Worm (Caenorhabditis elegans) whole organism, L1 larva: Measurements from ENCODE around the gene C26F1.3.

ENCODE experiments used
- C16A3.4 ChIP-seq: fragments of 150-350 bp; optimal IDR thresholded peaks from 2 replicates; lab custom pipeline; 2014; ENCODE audit warnings: missing biosample characterization, missing genetic modification characterization
- C34B4.2 ChIP-seq: sonication (generic microtip); optimal IDR thresholded peaks from 2 replicates; lab custom pipeline; 2017; ENCODE audit warnings: mild to moderate bottlenecking, missing genetic modification characterization, missing compliant biosample characterization
- F16B12.6 ChIP-seq: fragments of 150-350 bp; optimal IDR thresholded peaks from 2 replicates; lab custom pipeline; 2014; ENCODE audit warnings: missing biosample characterization, missing genetic modification characterization
- aly-2 ChIP-seq: fragments of 150-350 bp; optimal IDR thresholded peaks from 2 replicates; lab custom pipeline; 2014; ENCODE audit warnings: missing biosample characterization, missing genetic modification characterization
- dpl-1 ChIP-seq, 3 experiments: fragments of 150-350 bp in 2 of 3; sonication (generic microtip) in 1 of 3; optimal IDR thresholded peaks; 2 replicates each; lab custom pipeline; 2014 to 2017; ENCODE audit warnings: missing biosample characterization in 3 of 3, missing genetic modification characterization in 3 of 3, missing genetic modification reagents in 3 of 3
- dsc-1 ChIP-seq: sonication (generic microtip); optimal IDR thresholded peaks from 2 replicates; lab custom pipeline; 2016; ENCODE audit warnings: mild to moderate bottlenecking, missing genetic modification characterization, missing compliant biosample characterization
- efl-1 ChIP-seq, 4 experiments: fragments of 150-350 bp; optimal IDR thresholded peaks in 3 of 4; peaks in 1 of 4; 1 replicate in 1 of 4; 2 replicates in 3 of 4; lab custom pipeline; 2014; ENCODE audit warnings: missing biosample characterization in 2 of 4, missing genetic modification characterization in 2 of 4, missing genetic modification reagents in 2 of 4
- elt-2 ChIP-seq: sonication (generic microtip); optimal IDR thresholded peaks from 2 replicates; lab custom pipeline; 2016; ENCODE audit warnings: missing genetic modification characterization, mild to moderate bottlenecking, inconsistent platforms, missing compliant biosample characterization, missing genetic modification reagents
- ets-5 ChIP-seq: fragments of 200-800 bp; sonication (Bioruptor generic); IDR thresholded peaks from 2 replicates; pipeline ENCODE4 v1.3.6; 2022; ENCODE audit warnings: missing genetic modification characterization, missing compliant biosample characterization
- fkh-4 ChIP-seq: sonication (generic microtip); optimal IDR thresholded peaks from 2 replicates; lab custom pipeline; 2016; ENCODE audit warnings: missing compliant biosample characterization, missing genetic modification characterization, borderline replicate concordance
- fkh-8 ChIP-seq: sonication (generic microtip); optimal IDR thresholded peaks from 2 replicates; lab custom pipeline; 2016; ENCODE audit warnings: mild to moderate bottlenecking, missing genetic modification characterization, missing compliant biosample characterization
- hlh-17 ChIP-seq: fragments of 200-800 bp; sonication (Bioruptor generic); optimal IDR thresholded peaks from 2 replicates; lab custom pipeline; 2018; ENCODE audit warnings: missing genetic modification characterization, mild to moderate bottlenecking, missing compliant biosample characterization, moderate library complexity, borderline replicate concordance
- hlh-4 ChIP-seq: sonication (generic microtip); optimal IDR thresholded peaks from 2 replicates; lab custom pipeline; 2016; ENCODE audit warnings: mild to moderate bottlenecking, missing genetic modification characterization, missing compliant biosample characterization
- hpl-2 ChIP-seq: fragments of 150-350 bp; optimal IDR thresholded peaks from 2 replicates; lab custom pipeline; 2014; ENCODE audit warnings: missing biosample characterization, missing genetic modification reagents, missing genetic modification characterization
- irx-1 ChIP-seq: sonication (generic microtip); optimal IDR thresholded peaks from 2 replicates; lab custom pipeline; 2016; ENCODE audit warnings: missing genetic modification characterization, missing compliant biosample characterization
- jun-1 ChIP-seq: fragments of 150-350 bp; optimal IDR thresholded peaks from 2 replicates; lab custom pipeline; 2014; ENCODE audit warnings: missing biosample characterization, missing genetic modification reagents, missing genetic modification characterization
- lin-13 ChIP-seq: fragments of 150-350 bp; optimal IDR thresholded peaks from 2 replicates; lab custom pipeline; 2014; ENCODE audit warnings: missing biosample characterization, missing genetic modification reagents, missing genetic modification characterization
- nhr-19 ChIP-seq: fragments of 200-800 bp; sonication (Bioruptor generic); conservative IDR thresholded peaks from 2 replicates; pipeline ENCODE4 v1.3.6; 2022; ENCODE audit warnings: missing genetic modification characterization, missing compliant biosample characterization
- nhr-47 ChIP-seq: sonication (generic microtip); optimal IDR thresholded peaks from 2 replicates; lab custom pipeline; 2016; ENCODE audit warnings: mild to moderate bottlenecking, missing genetic modification characterization, moderate library complexity, missing compliant biosample characterization
- nhr-85 ChIP-seq: sonication (generic microtip); peaks from one replicate; lab custom pipeline; 2016; ENCODE audit warnings: missing genetic modification characterization, inconsistent platforms, missing compliant biosample characterization
- pax-3 ChIP-seq: fragments of 200-800 bp; sonication (Bioruptor generic); optimal IDR thresholded peaks from 2 replicates; lab custom pipeline; 2018; ENCODE audit warnings: mild to moderate bottlenecking, missing genetic modification characterization, moderate library complexity, missing compliant biosample characterization
- pqm-1 ChIP-seq: sonication (generic microtip); optimal IDR thresholded peaks from 3 replicates; lab custom pipeline; 2017; ENCODE audit warnings: missing biosample characterization, missing genetic modification characterization
- rnt-1 ChIP-seq: sonication (generic microtip); optimal IDR thresholded peaks from 2 replicates; lab custom pipeline; 2016; ENCODE audit warnings: mild to moderate bottlenecking, missing genetic modification characterization, moderate library complexity, missing compliant biosample characterization
- sup-37 ChIP-seq: fragments of 200-800 bp; sonication (Bioruptor generic); optimal IDR thresholded peaks from 2 replicates; lab custom pipeline; 2018; ENCODE audit warnings: mild to moderate bottlenecking, missing genetic modification characterization, missing compliant biosample characterization
- tlp-1 ChIP-seq: fragments of 150-350 bp; optimal IDR thresholded peaks from 2 replicates; lab custom pipeline; 2014; ENCODE audit warnings: missing biosample characterization, missing genetic modification characterization
- unc-62 ChIP-seq: fragments of 150-350 bp; optimal IDR thresholded peaks from 2 replicates; lab custom pipeline; 2014; ENCODE audit warnings: missing biosample characterization, missing genetic modification reagents, missing genetic modification characterization
- unc-98 ChIP-seq: fragments of 200-800 bp; sonication (Bioruptor generic); IDR thresholded peaks from 2 replicates; pipeline ENCODE4 v1.3.6; 2022; ENCODE audit warnings: missing genetic modification characterization, missing compliant biosample characterization
- vab-15 ChIP-seq: sonication (generic microtip); optimal IDR thresholded peaks from 2 replicates; lab custom pipeline; 2017; ENCODE audit warnings: missing genotype, mild to moderate bottlenecking, missing genetic modification characterization, missing compliant biosample characterization

C26F1.3 gene

DNA sequence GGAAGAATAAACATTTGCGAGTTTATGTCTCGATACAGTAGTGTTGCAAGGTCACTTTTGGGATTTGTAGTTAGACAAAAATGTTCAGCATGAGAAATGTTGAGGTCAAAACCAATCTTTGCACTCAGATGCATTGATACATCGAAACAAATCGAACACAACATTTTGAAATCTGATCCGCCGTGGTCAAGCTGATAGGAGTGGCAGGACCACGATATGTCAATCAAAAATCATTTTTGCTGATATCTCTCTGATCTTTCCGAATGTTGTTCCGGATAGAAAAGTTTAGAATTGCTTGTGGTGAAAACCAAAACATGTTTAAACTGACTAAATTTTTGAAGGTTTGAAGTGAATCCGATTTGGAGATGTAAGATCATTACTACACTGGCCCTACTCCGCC is 48.7 kb downstream of the C26F1.3 start:
- TF ChIP-seq elt-2 (tag; lab: Kevin White, UChicago) (no peak), nhr-85 (tag; lab: Kevin White, UChicago) (no peak), ets-5 (GFP tag; lab: Robert Waterston, UW) (no peak), fkh-4 (tag; lab: Kevin White, UChicago) (no peak), unc-98 (no peak), lin-13 (GFP tag; lab: Kevin White, UChicago) (no peak), jun-1 (tag; lab: Kevin White, UChicago) (no peak), vab-15 (tag; lab: Kevin White, UChicago) (no peak), pax-3 (tag; lab: Kevin White, UChicago) (no peak), nhr-47 (tag; lab: Kevin White, UChicago) (no peak)

DNA sequence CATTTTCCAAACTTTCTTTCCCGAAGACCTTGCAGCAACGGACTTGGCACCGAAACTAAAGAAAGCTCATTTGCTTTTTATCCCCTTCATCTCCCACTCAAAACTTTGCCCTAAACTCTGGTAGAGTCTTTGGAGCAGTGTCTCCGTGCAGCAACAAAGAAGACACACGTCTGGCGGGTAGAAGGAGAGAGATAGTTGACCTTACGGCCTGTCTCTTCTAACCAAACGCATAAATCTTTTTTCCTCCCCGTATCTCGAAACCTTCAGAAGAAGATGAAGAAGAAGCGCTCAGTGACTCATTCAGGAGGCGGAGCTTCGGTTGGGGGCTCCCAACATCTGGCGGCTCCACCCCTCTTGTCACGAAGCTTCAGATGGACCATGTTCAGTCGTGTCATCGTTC is 49.3 kb downstream of the C26F1.3 start:
- TF ChIP-seq rnt-1 = peak; percentile 54
- peak; percentile 49 for TF ChIP-seq dsc-1 (tag; lab: Kevin White, UChicago)
- no peak for TF ChIP-seq hlh-17

DNA sequence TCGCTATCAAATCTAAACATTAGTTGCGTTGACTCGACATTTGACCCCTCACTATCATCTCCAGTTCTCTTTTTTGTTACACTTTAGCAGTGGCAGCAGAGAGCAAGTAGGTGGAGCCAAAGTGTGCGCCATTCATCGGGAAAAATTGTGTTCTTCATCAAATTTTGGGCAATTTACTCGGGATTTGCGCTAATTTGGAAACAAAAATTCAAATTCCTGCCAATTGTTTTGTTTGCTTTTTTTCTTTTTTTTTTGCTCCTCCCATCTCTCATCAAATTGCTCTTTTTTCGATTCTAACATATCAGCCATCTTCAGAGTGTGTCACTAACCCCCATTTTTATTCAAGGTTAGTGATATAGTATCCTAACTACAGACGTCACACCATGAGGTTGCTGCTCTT is 49.8 kb downstream of the C26F1.3 start, which contains the start of gene mig-6:
Gene mig-6 (plus strand): TSS at position 301 of the 400 bp plus-strand sequence.
- TF ChIP-seq pqm-1 (tag; lab: Kevin White, UChicago) (no peak), nhr-47 (tag; lab: Kevin White, UChicago) (no peak), fkh-8 (tag; lab: Kevin White, UChicago) (no peak), vab-15 (tag; lab: Kevin White, UChicago) (no peak), hlh-4 (tag; lab: Kevin White, UChicago) (no peak), sup-37 (GFP tag; lab: Kevin White, UChicago) (no peak), dpl-1 (GFP tag; optimal IDR thresholded peaks at IDR 0.05; lab: Kevin White, UChicago) (no peak), C34B4.2 (no peak), unc-62 (GFP tag; lab: Kevin White, UChicago) (no peak), irx-1 (tag; lab: Kevin White, UChicago) (no peak), efl-1 (optimal IDR thresholded peaks at IDR 0.05; lab: Kevin White, UChicago) (no peak), efl-1 (GFP tag; optimal IDR thresholded peaks at IDR 0.05 in 1 of 2; lab: Kevin White, UChicago) (no peak), nhr-19 (GFP tag; lab: Robert Waterston, UW) (no peak), tlp-1 (tag; lab: Kevin White, UChicago) (no peak), C16A3.4 (tag; lab: Kevin White, UChicago) (no peak), aly-2 (tag; lab: Kevin White, UChicago) (no peak), unc-98 (no peak), hpl-2 (no peak), F16B12.6 (tag; lab: Kevin White, UChicago) (no peak)
